Fruit fly (Drosophila melanogaster): ENCODE measurements around the gene TTLL1B.

Gene TTLL1B

dm6 chr3L:4679063-4679462 lies 31.0 kb downstream of the TTLL1B start (continued):
- 0 out of 2 replicates have a peak, but pooled peaks have one; percentile 14 for TF ChIP-seq Gug (GFP tag; IDR thresholded peaks at IDR 0.05)
- TF ChIP-seq svp (GFP tag), result peak; percentile 63
- peak; percentile 35 for TF ChIP-seq CG3919 (GFP tag; optimal IDR thresholded peaks at IDR 0.05)
- TF ChIP-seq fkh (GFP tag; optimal IDR thresholded peaks at IDR 0.05), result no peak
- peak; percentile 45; the same call in 1 of the 3 replicates for TF ChIP-seq eg (GFP tag; IDR thresholded peaks at IDR 0.05)
- no peak for TF ChIP-seq pdm3 (GFP tag; optimal IDR thresholded peaks at IDR 0.05)
- no peak for TF ChIP-seq CG9139 (GFP tag; optimal IDR thresholded peaks at IDR 0.05)
- peak; percentile 53 for TF ChIP-seq Eip75B (GFP tag; optimal IDR thresholded peaks at IDR 0.05)
- TF ChIP-seq CG7368 (GFP tag; optimal IDR thresholded peaks at IDR 0.05), result no peak

DNA sequence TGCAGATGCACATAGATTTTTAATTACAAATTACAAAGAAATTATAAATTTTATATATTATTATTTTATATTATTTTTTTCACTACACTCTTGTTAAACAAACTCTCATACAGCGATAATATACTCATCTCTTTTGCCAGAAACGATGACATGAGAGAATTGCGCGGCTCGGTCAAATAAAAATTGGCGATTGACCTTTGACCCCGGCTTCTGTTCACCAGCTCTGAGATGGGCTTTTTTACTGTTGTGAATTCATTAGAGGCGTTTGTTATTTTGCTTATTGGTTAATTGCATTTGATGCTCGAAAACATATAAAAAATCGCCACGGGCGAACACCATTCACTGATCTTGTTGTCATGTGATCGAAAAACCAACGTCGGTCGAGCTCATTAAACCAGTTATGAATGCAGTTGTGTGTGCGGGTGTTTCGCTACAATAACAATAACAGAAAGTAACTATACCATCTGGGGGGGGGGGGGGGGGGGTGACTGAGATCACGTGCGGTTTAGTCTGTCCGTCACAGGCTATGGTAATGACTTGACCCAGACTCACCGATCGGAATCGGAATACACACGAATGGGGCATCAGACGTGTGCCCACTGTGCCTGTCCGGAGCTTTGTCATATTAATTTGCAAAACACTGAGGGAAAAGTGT lies 36.7 kb downstream of the TTLL1B start:
- TF ChIP-seq svp (GFP tag), result peak; percentile 80
- TF ChIP-seq CG3919 (GFP tag; optimal IDR thresholded peaks at IDR 0.05), result no peak
- no peak for TF ChIP-seq CG34406 (GFP tag; optimal IDR thresholded peaks at IDR 0.05)
- TF ChIP-seq net (GFP tag; optimal IDR thresholded peaks at IDR 0.05), result no peak
- no peak for TF ChIP-seq CG7368 (GFP tag; optimal IDR thresholded peaks at IDR 0.05)
- TF ChIP-seq dsx (GFP tag; optimal IDR thresholded peaks at IDR 0.05; ENCODE audit: poor library complexity, severe bottlenecking), result no peak
- TF ChIP-seq CG8632 (GFP tag; optimal IDR thresholded peaks at IDR 0.05), result no peak
- TF ChIP-seq eg (GFP tag; IDR thresholded peaks at IDR 0.05), result no peak
- no peak for TF ChIP-seq CG8119 (GFP tag; IDR thresholded peaks at IDR 0.05)
- no peak for TF ChIP-seq Sox14 (GFP tag; optimal IDR thresholded peaks at IDR 0.05)
- TF ChIP-seq Eip78C (GFP tag), result peak; percentile 66

- peak; percentile 54 for TF ChIP-seq svp (GFP tag)
- no peak for TF ChIP-seq CG6792 (GFP tag; optimal IDR thresholded peaks at IDR 0.05)
- no peak for TF ChIP-seq CG1621 (tag; optimal IDR thresholded peaks at IDR 0.05)
- peak; percentile 21 for TF ChIP-seq Eip78C (GFP tag)
- TF ChIP-seq CG3919 (GFP tag; optimal IDR thresholded peaks at IDR 0.05), result no peak
- no peak for TF ChIP-seq Lpt (GFP tag; optimal IDR thresholded peaks at IDR 0.05)
Observed at dm6 chr3L:4686050-4686449, 38.0 kb downstream of the TTLL1B start.

dm6 chr3L:4686609-4687008 lies 38.5 kb downstream of the TTLL1B start:
- TF ChIP-seq fd85E (GFP tag; optimal IDR thresholded peaks at IDR 0.05) (no peak), Sox15 (GFP tag; optimal IDR thresholded peaks at IDR 0.05) (no peak), CG6276 (GFP tag; optimal IDR thresholded peaks at IDR 0.05) (no peak), achi (GFP tag; optimal IDR thresholded peaks at IDR 0.05) (no peak), Ets21C (GFP tag; optimal IDR thresholded peaks at IDR 0.05) (no peak), Hr39 (GFP tag; optimal IDR thresholded peaks at IDR 0.05) (no peak), Gug (GFP tag; IDR thresholded peaks at IDR 0.05) (no peak), CG6163 (GFP tag; IDR thresholded peaks at IDR 0.05) (no peak), salr (GFP tag; optimal IDR thresholded peaks at IDR 0.05) (no peak), CG11762 (GFP tag; optimal IDR thresholded peaks at IDR 0.05; ENCODE audit: insufficient read depth) (no peak), lz (GFP tag; optimal IDR thresholded peaks at IDR 0.05) (no peak)

dm6 chr3L:4687133-4687532 lies 39.1 kb downstream of the TTLL1B start, which contains the start of gene axo:
Gene axo (minus strand): TSS chr3L:4687317.
- TF ChIP-seq svp (GFP tag), result peak; percentile 83
- no peak for TF ChIP-seq CG8319 (GFP tag; optimal IDR thresholded peaks at IDR 0.05)
- peak; percentile 12 for TF ChIP-seq Eip78C (GFP tag)
- TF ChIP-seq fkh (GFP tag; optimal IDR thresholded peaks at IDR 0.05), result peak; percentile 39

dm6 chr3L:4688674-4689073 lies 40.6 kb downstream of the TTLL1B start, which contains the start of gene CG7514:
Gene CG7514 (minus strand): TSS chr3L:4688774.
- TF ChIP-seq Sox15 (GFP tag; optimal IDR thresholded peaks at IDR 0.05), result no peak
- TF ChIP-seq CG7368 (GFP tag; optimal IDR thresholded peaks at IDR 0.05), result no peak
- no peak for TF ChIP-seq ss (GFP tag; optimal IDR thresholded peaks at IDR 0.05)
- no peak for TF ChIP-seq CG6276 (GFP tag; optimal IDR thresholded peaks at IDR 0.05)
- no peak for TF ChIP-seq eg (GFP tag; IDR thresholded peaks at IDR 0.05)
- no peak for TF ChIP-seq CG6792 (GFP tag; optimal IDR thresholded peaks at IDR 0.05)
- no peak for TF ChIP-seq CG15336 (GFP tag; IDR thresholded peaks at IDR 0.05)
- no peak for TF ChIP-seq CG1621 (tag; optimal IDR thresholded peaks at IDR 0.05)
- no peak for TF ChIP-seq OdsH (GFP tag; optimal IDR thresholded peaks at IDR 0.05)
- TF ChIP-seq CG3919 (GFP tag; optimal IDR thresholded peaks at IDR 0.05), result no peak

All from whole organism, prepupa.